Worm (Caenorhabditis elegans): Measurements from ENCODE around the gene eftu-2.

The eftu-2 gene

ce11 chrIII:5980274-5980918, 29.0 kb upstream of the eftu-2 start:
- TF ChIP-seq lin-11 (tag; optimal IDR thresholded peaks at IDR 0.05) (no peak), lim-6 (tag; optimal IDR thresholded peaks at IDR 0.05) (no peak), mec-3 (tag; optimal IDR thresholded peaks at IDR 0.05; ENCODE audit: borderline replicate concordance) (no peak), ceh-18 (tag; optimal IDR thresholded peaks at IDR 0.05) (no peak), K09A11.1 (tag; optimal IDR thresholded peaks at IDR 0.05; ENCODE audit: insufficient read depth) (no peak), hlh-8 (tag; optimal IDR thresholded peaks at IDR 0.05) (peak; percentile 85), sox-2 (GFP tag; IDR thresholded peaks at IDR 0.05) (no peak), pax-1 (tag; optimal IDR thresholded peaks at IDR 0.05) (peak; percentile 82), nfya-1 (tag; optimal IDR thresholded peaks at IDR 0.05) (no peak)

- TF ChIP-seq ceh-9 (tag; optimal IDR thresholded peaks at IDR 0.05) (no peak), elt-2 (tag; optimal IDR thresholded peaks at IDR 0.05) (peak; percentile 94)
Measured at ce11 chrIII:5981407-5981806, 28.0 kb upstream of the eftu-2 start.

ce11 chrIII:5982026-5982425, 27.3 kb upstream of the eftu-2 start, which contains the start of gene frm-2:
Gene frm-2, minus strand, starts transcription at chrIII:5982126.
- TF ChIP-seq dmd-4 (tag; optimal IDR thresholded peaks at IDR 0.05; ENCODE audit: borderline replicate concordance) = no peak
- no peak for TF ChIP-seq fax-1 (tag; optimal IDR thresholded peaks at IDR 0.05)
- no peak for TF ChIP-seq ceh-6 (GFP tag; optimal IDR thresholded peaks at IDR 0.05)
- TF ChIP-seq sox-2 (GFP tag; IDR thresholded peaks at IDR 0.05) = no peak
- no peak for TF ChIP-seq sdc-2 (tag; optimal IDR thresholded peaks at IDR 0.05)
- no peak for TF ChIP-seq ztf-16 (tag; optimal IDR thresholded peaks at IDR 0.05)
- no peak for TF ChIP-seq hlh-6 (tag; optimal IDR thresholded peaks at IDR 0.05)
- no peak for TF ChIP-seq odd-2 (tag; optimal IDR thresholded peaks at IDR 0.05)
- TF ChIP-seq ceh-31 (tag; optimal IDR thresholded peaks at IDR 0.05) = no peak
- TF ChIP-seq ceh-45 (GFP tag; IDR thresholded peaks at IDR 0.05) = no peak
- TF ChIP-seq elt-4 (tag; optimal IDR thresholded peaks at IDR 0.05) = no peak
- TF ChIP-seq T23F11.4 (GFP tag; optimal IDR thresholded peaks at IDR 0.05) = no peak
- no peak for TF ChIP-seq hlh-13 (GFP tag; optimal IDR thresholded peaks at IDR 0.05)
- TF ChIP-seq zip-5 (tag; optimal IDR thresholded peaks at IDR 0.05) = no peak
- no peak for TF ChIP-seq ets-4 (tag; optimal IDR thresholded peaks at IDR 0.05)
- TF ChIP-seq ceh-2 (tag; optimal IDR thresholded peaks at IDR 0.05) = no peak
- TF ChIP-seq nfya-1 (tag; optimal IDR thresholded peaks at IDR 0.05) = no peak
- no peak for TF ChIP-seq npax-4 (tag; optimal IDR thresholded peaks at IDR 0.05)
- TF ChIP-seq tbx-2 (tag; optimal IDR thresholded peaks at IDR 0.05) = no peak
- no peak for TF ChIP-seq elt-2 (tag; optimal IDR thresholded peaks at IDR 0.05)

ce11 chrIII:5982753-5983390, 26.5 kb upstream of the eftu-2 start:
- TF ChIP-seq ama-1 (optimal IDR thresholded peaks at IDR 0.05) (no peak), hlh-30 (tag; optimal IDR thresholded peaks at IDR 0.05; ENCODE audit: insufficient read depth) (peak; percentile 48), ceh-31 (tag; optimal IDR thresholded peaks at IDR 0.05) (peak; percentile 17)

- TF ChIP-seq npax-4 (tag; optimal IDR thresholded peaks at IDR 0.05) (no peak), unc-86 (tag; optimal IDR thresholded peaks at IDR 0.05) (no peak), hlh-13 (GFP tag; optimal IDR thresholded peaks at IDR 0.05) (no peak), lin-11 (tag; optimal IDR thresholded peaks at IDR 0.05) (no peak), sox-4 (tag; optimal IDR thresholded peaks at IDR 0.05) (no peak), elt-2 (tag; optimal IDR thresholded peaks at IDR 0.05) (no peak), madf-2 (tag; optimal IDR thresholded peaks at IDR 0.05) (no peak), che-1 (tag; optimal IDR thresholded peaks at IDR 0.05) (no peak), K02D7.2 (tag; optimal IDR thresholded peaks at IDR 0.05) (no peak), pat-9 (tag; optimal IDR thresholded peaks at IDR 0.05) (no peak), hlh-15 (tag; optimal IDR thresholded peaks at IDR 0.05) (no peak), pax-1 (tag; optimal IDR thresholded peaks at IDR 0.05) (no peak), ref-2 (tag; optimal IDR thresholded peaks at IDR 0.05) (no peak), ceh-24 (tag; optimal IDR thresholded peaks at IDR 0.05) (no peak), hlh-30 (tag; optimal IDR thresholded peaks at IDR 0.05; ENCODE audit: insufficient read depth) (no peak), pros-1 (tag; optimal IDR thresholded peaks at IDR 0.05) (no peak), pha-2 (tag; optimal IDR thresholded peaks at IDR 0.05) (no peak), nfya-1 (tag; optimal IDR thresholded peaks at IDR 0.05) (no peak), ceh-48 (tag; optimal IDR thresholded peaks at IDR 0.05) (no peak), ahr-1 (tag; optimal IDR thresholded peaks at IDR 0.05) (no peak)
Measured at ce11 chrIII:5985340-5985739, 24.0 kb upstream of the eftu-2 start, which contains the start of gene T04C9.3. Gene T04C9.3, plus strand, starts transcription at chrIII:5985640.

All from whole organism, late embryonic.